Worm (Caenorhabditis elegans) whole organism, L2 larva: Measurements from ENCODE around the gene Y53C12A.7.

ENCODE experiments used
- C34F6.9 ChIP-seq: fragments of 150-350 bp; optimal IDR thresholded peaks from 2 replicates; lab custom pipeline; 2014; ENCODE audit warnings: missing biosample characterization, missing genetic modification characterization
- F13H6.1 ChIP-seq: sonication (generic microtip); optimal IDR thresholded peaks from 2 replicates; lab custom pipeline; 2016; ENCODE audit warnings: missing genetic modification characterization, missing compliant biosample characterization
- Y55F3AM.14 ChIP-seq: fragments of 200-800 bp; sonication (Bioruptor generic); optimal IDR thresholded peaks from 2 replicates; lab custom pipeline; 2018; ENCODE audit warnings: mild to moderate bottlenecking, missing genetic modification characterization, missing compliant biosample characterization
- alr-1 ChIP-seq: fragments of 150-350 bp; optimal IDR thresholded peaks from 2 replicates; lab custom pipeline; 2014; ENCODE audit warnings: missing biosample characterization, missing genetic modification characterization
- aly-2 ChIP-seq: fragments of 150-350 bp; optimal IDR thresholded peaks from 2 replicates; lab custom pipeline; 2014; ENCODE audit warnings: missing biosample characterization, missing genetic modification characterization
- ama-1 ChIP-seq: fragments of 150-350 bp; optimal IDR thresholded peaks from 2 replicates; lab custom pipeline; 2018; ENCODE audit warnings: inconsistent platforms
- blmp-1 ChIP-seq: sonication (generic microtip); optimal IDR thresholded peaks from 2 replicates; lab custom pipeline; 2017; ENCODE audit warnings: missing genetic modification characterization, mild to moderate bottlenecking, missing compliant biosample characterization, antibody characterized with exemption, moderate library complexity; ENCODE audit not compliant: insufficient read depth
- ceh-82 ChIP-seq: fragments of 150-350 bp; optimal IDR thresholded peaks from 2 replicates; lab custom pipeline; 2014; ENCODE audit warnings: missing biosample characterization, missing genetic modification characterization
- crh-2 ChIP-seq: sonication (generic microtip); optimal IDR thresholded peaks from 2 replicates; lab custom pipeline; 2017; ENCODE audit warnings: missing biosample characterization, missing genetic modification characterization
- dmd-4 ChIP-seq: sonication (generic microtip); optimal IDR thresholded peaks from 2 replicates; lab custom pipeline; 2017; ENCODE audit warnings: missing biosample characterization, missing genetic modification characterization
- fos-1 ChIP-seq: fragments of 150-350 bp; optimal IDR thresholded peaks from 2 replicates; lab custom pipeline; 2014; ENCODE audit warnings: missing biosample characterization, missing genetic modification characterization
- lin-13 ChIP-seq: fragments of 150-350 bp; optimal IDR thresholded peaks from 2 replicates; lab custom pipeline; 2014; ENCODE audit warnings: missing biosample characterization, missing genetic modification reagents, missing genetic modification characterization
- lin-39 ChIP-seq: fragments of 150-350 bp; optimal IDR thresholded peaks from 2 replicates; lab custom pipeline; 2014; ENCODE audit warnings: missing biosample characterization, missing genetic modification reagents, missing genetic modification characterization
- lsy-2 ChIP-seq, 2 experiments: fragments of 150-350 bp in 1 of 2; sonication (generic microtip) in 1 of 2; optimal IDR thresholded peaks; 2 replicates each; lab custom pipeline; 2014 to 2017; ENCODE audit warnings: missing biosample characterization in 2 of 2, missing genetic modification characterization in 2 of 2
- mab-5 ChIP-seq: fragments of 150-350 bp; optimal IDR thresholded peaks from 2 replicates; lab custom pipeline; 2014; ENCODE audit warnings: missing biosample characterization, missing genetic modification characterization
- mdl-1 ChIP-seq, 2 experiments: fragments of 150-350 bp in 1 of 2; sonication (generic microtip) in 1 of 2; optimal IDR thresholded peaks; 2 replicates each; lab custom pipeline; 2017; ENCODE audit warnings: missing biosample characterization in 2 of 2, missing genetic modification characterization in 2 of 2
- nhr-12 ChIP-seq: fragments of 150-350 bp; optimal IDR thresholded peaks from 2 replicates; lab custom pipeline; 2014; ENCODE audit warnings: missing biosample characterization, missing genetic modification characterization
- nhr-129 ChIP-seq: fragments of 150-350 bp; optimal IDR thresholded peaks from 2 replicates; lab custom pipeline; 2014; ENCODE audit warnings: missing biosample characterization, missing genetic modification characterization
- nhr-21 ChIP-seq: fragments of 150-350 bp; optimal IDR thresholded peaks from 2 replicates; lab custom pipeline; 2014; ENCODE audit warnings: missing biosample characterization, missing genetic modification characterization
- nhr-23 ChIP-seq: fragments of 150-350 bp; optimal IDR thresholded peaks from 2 replicates; lab custom pipeline; 2014; ENCODE audit warnings: missing biosample characterization, missing genetic modification reagents, missing genetic modification characterization
- nhr-77 ChIP-seq: fragments of 150-350 bp; optimal IDR thresholded peaks from 2 replicates; lab custom pipeline; 2014; ENCODE audit warnings: missing biosample characterization, missing genetic modification characterization
- peb-1 ChIP-seq: fragments of 150-350 bp; optimal IDR thresholded peaks from 2 replicates; lab custom pipeline; 2014; ENCODE audit warnings: missing biosample characterization, missing genetic modification characterization
- skn-1 ChIP-seq: sonication (generic microtip); optimal IDR thresholded peaks from 2 replicates; lab custom pipeline; 2017; ENCODE audit warnings: missing biosample characterization, missing genetic modification characterization
- sma-3 ChIP-seq: sonication (generic microtip); optimal IDR thresholded peaks from 2 replicates; lab custom pipeline; 2016; ENCODE audit warnings: missing genetic modification reagents, missing genetic modification characterization, missing compliant biosample characterization
- sma-9 ChIP-seq, 2 experiments: fragments of 150-350 bp in 1 of 2; sonication (generic microtip) in 1 of 2; optimal IDR thresholded peaks; 2 replicates each; lab custom pipeline; 2014 to 2016; ENCODE audit warnings: missing genetic modification characterization in 2 of 2, mild to moderate bottlenecking in 1 of 2, missing biosample characterization in 1 of 2, missing compliant biosample characterization in 1 of 2, missing genetic modification reagents in 1 of 2, moderate library complexity in 1 of 2
- snpc-4 ChIP-seq: fragments of 150-350 bp; optimal IDR thresholded peaks from 2 replicates; lab custom pipeline; 2014; ENCODE audit warnings: missing biosample characterization, missing genetic modification characterization
- unc-39 ChIP-seq: fragments of 150-350 bp; optimal IDR thresholded peaks from 2 replicates; lab custom pipeline; 2014; ENCODE audit warnings: missing biosample characterization, missing genetic modification characterization
- zag-1 ChIP-seq: fragments of 150-350 bp; optimal IDR thresholded peaks from 2 replicates; lab custom pipeline; 2014; ENCODE audit warnings: missing biosample characterization, missing genetic modification characterization
- ztf-4 ChIP-seq: fragments of 150-350 bp; optimal IDR thresholded peaks from 2 replicates; lab custom pipeline; 2014; ENCODE audit warnings: missing biosample characterization, missing genetic modification characterization

Y53C12A.7 gene

DNA sequence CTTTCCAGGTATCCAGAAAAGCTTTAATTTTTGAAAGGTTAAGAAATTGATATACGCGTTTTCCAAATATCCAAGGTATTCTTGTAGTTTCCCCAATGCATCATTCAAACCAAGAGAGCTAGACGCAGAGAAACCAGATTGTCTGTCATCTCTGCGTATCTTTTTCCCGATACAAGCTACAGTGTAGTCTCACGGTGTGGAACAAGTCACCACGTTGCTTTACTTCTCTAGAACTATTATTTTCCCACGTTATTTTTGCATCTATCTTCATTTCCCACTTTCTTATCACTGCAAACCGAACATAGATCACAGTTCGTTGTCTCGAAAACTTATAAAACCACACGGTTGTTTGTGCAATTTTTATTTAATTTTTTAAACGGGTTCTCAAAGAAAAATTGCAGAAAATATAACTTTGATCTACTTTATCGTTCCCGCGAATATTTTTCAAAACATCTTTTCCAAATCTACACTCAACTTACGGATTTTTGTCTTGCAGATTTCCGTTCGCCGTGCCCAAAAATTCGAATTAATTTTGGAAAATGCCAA is 44.1 kb upstream of the Y53C12A.7 start, which contains the start of gene gstk-1:
Gene gstk-1 (plus strand): TSS at position 496 of the 546 bp plus-strand sequence.
- TF ChIP-seq mdl-1 (tag; optimal IDR thresholded peaks at IDR 0.05; lab: Kevin White, UChicago) = peak in 1 of 2 experiments; percentile 42
- peak; percentile 44 for TF ChIP-seq fos-1 (tag; lab: Kevin White, UChicago)
- no peak for TF ChIP-seq unc-39 (tag; lab: Kevin White, UChicago)
- TF ChIP-seq crh-2 (tag; lab: Kevin White, UChicago) = peak; percentile 81
- no peak for TF ChIP-seq alr-1 (tag; lab: Kevin White, UChicago)
- peak; percentile 25 for TF ChIP-seq blmp-1
- peak; percentile 89 for TF ChIP-seq sma-9 (GFP tag; optimal IDR thresholded peaks at IDR 0.05; lab: Kevin White, UChicago)
- TF ChIP-seq sma-9 (tag; optimal IDR thresholded peaks at IDR 0.05; lab: Kevin White, UChicago) = no peak
- TF ChIP-seq F13H6.1 (tag; lab: Kevin White, UChicago) = peak; percentile 11
- peak in 1 of 2 experiments; percentile 35 for TF ChIP-seq lsy-2 (tag; optimal IDR thresholded peaks at IDR 0.05; lab: Kevin White, UChicago)
- peak; percentile 59 for TF ChIP-seq nhr-21
- TF ChIP-seq nhr-12 (tag; lab: Kevin White, UChicago) = no peak
- peak; percentile 82 for TF ChIP-seq lin-13 (GFP tag; lab: Kevin White, UChicago)
- TF ChIP-seq sma-3 = peak; percentile 54
- TF ChIP-seq C34F6.9 = no peak
- TF ChIP-seq, all 48 proteins: peak for 10

DNA sequence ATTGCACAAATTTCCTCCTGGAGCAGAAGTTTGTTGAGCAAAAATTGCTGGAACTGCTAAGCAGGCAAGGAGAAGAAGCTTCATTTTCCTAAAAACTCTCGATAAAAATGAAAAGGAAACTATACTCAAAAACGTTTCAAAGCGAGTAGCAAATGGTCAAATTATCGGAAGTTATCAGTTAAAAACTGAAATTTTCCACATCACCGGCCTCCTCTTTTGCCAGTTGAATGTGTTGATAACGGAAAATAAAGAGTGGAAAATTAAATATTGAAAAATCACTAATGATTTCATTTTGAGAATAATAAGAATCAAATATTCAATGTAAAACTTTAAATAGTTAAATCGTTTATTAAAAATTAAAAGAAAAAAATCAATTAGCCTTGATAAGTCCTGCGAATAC is 41.4 kb upstream of the Y53C12A.7 start, which contains the start of gene ZK1320.2:
Gene ZK1320.2 (minus strand): TSS at position 88 of the 400 bp plus-strand sequence.
- TF ChIP-seq skn-1 (tag; lab: Kevin White, UChicago) = no peak
- TF ChIP-seq alr-1 (tag; lab: Kevin White, UChicago) = no peak
- TF ChIP-seq F13H6.1 (tag; lab: Kevin White, UChicago) = no peak
- peak; percentile 79 for TF ChIP-seq fos-1 (tag; lab: Kevin White, UChicago)
- TF ChIP-seq crh-2 (tag; lab: Kevin White, UChicago) = peak; percentile 52

DNA sequence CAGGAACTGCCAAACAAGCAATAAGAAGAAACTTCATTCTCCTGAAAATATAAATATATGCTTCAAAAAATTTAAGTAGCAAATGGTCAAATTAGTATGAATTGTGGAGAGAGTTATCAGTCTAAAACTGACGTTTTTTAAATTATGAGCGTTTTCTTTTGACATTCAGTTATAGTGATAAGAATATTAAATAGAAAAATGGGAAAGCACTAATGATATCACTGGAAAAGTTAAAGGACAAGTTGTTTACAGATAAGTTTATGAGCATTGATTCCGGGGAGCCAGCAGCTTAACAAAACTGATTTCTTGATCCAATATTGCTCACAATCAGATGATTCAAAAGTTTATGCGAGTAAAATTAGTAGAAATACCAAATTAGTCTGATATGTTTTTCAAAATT is 40.0 kb upstream of the Y53C12A.7 start, which contains the start of gene ZK1320.3:
Gene ZK1320.3 (minus strand): TSS at position 41 of the 400 bp plus-strand sequence.
- TF ChIP-seq peb-1 (tag; lab: Kevin White, UChicago) (no peak), fos-1 (tag; lab: Kevin White, UChicago) (peak; percentile 87)

DNA sequence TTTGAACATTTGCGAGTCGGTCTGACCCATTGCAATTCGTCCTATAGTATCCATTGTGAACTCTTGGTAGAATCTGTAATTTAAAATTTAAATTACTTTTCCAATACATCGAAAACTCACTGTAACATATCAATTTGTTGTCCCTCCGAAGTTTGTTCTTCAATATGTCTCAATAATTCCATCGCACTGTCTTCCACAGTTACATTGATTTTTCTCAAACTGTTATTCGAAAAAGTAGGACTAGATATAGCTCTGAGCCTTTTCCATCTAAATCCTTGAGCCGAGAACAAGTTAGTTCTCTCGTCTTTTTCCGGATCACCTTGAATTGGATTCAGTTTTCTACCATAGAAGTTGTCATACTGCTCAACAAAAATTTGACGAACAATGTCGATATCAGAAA is 38.2 kb upstream of the Y53C12A.7 start:
- no peak for TF ChIP-seq nhr-12 (tag; lab: Kevin White, UChicago)
- TF ChIP-seq mab-5 = no peak
- TF ChIP-seq ztf-4 (tag; lab: Kevin White, UChicago) = no peak

DNA sequence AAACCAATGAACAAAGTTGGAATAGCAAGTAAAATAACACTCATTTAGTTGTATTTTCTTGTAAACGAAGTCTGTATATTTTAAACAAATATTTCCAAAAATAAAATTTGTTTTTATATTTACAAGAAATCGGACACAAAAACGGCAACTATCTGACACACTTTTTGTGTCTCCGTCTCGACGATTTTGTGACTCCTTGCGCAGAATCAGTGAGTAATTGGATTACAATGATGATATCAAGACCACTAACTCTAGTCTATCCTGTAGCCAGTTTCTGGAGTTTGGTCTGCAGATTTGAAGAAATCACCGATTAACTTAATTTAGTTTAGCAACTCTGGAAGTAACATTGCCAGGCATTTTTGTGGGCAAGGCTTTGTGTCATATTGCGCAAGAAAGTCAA is 37.5 kb upstream of the Y53C12A.7 start, which contains the start of gene cyp-13A10:
Gene cyp-13A10 (minus strand): TSS at position 88 of the 400 bp plus-strand sequence.
- TF ChIP-seq fos-1 (tag; lab: Kevin White, UChicago) = peak; percentile 22
- TF ChIP-seq aly-2 = no peak
- TF ChIP-seq, all 48 proteins: peak for 1

DNA sequence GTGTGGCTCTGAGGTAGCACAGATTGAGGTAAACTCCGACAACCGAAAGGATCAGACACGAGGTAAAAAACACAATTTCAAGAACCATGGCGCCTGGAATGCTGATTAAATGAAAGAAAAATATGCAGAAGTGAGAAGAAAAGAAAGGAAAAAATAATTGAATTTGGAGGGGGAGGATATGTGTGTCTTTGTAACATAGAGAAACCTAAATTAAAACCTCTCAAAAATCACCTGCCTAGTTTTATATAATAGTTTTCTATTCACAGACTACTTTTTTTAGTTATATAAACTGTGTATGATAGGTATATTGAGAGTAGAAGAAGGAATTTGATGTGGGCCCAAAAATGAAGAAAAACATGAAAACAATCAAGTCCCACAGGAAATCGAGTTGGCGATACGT is 34.8 kb upstream of the Y53C12A.7 start, which contains the start of gene ZK1320.5:
Gene ZK1320.5 (minus strand): TSS at position 101 of the 400 bp plus-strand sequence.
- TF ChIP-seq ama-1 (lab: Kevin White, UChicago) = no peak
- no peak for TF ChIP-seq dmd-4 (tag; lab: Kevin White, UChicago)
- no peak for TF ChIP-seq lin-39 (tag; lab: Kevin White, UChicago)
- TF ChIP-seq ceh-82 (tag; lab: Kevin White, UChicago) = no peak
- TF ChIP-seq peb-1 (tag; lab: Kevin White, UChicago) = no peak
- no peak for TF ChIP-seq zag-1
- TF ChIP-seq blmp-1 = no peak
- TF ChIP-seq Y55F3AM.14 (GFP tag; lab: Kevin White, UChicago) = no peak
- no peak for TF ChIP-seq nhr-129 (tag; lab: Kevin White, UChicago)
- no peak for TF ChIP-seq snpc-4 (tag; lab: Kevin White, UChicago)
- no peak for TF ChIP-seq mab-5
- no peak for TF ChIP-seq fos-1 (tag; lab: Kevin White, UChicago)
- TF ChIP-seq unc-39 (tag; lab: Kevin White, UChicago) = no peak
- TF ChIP-seq nhr-23 (tag; lab: Kevin White, UChicago) = no peak
- no peak for TF ChIP-seq nhr-77 (tag; lab: Kevin White, UChicago)
